Worm (Caenorhabditis elegans) whole organism, L4/young adult: Measurements from ENCODE around the gene hda-1.

ENCODE experiments used
- W03F9.2 ChIP-seq: fragments of 150-350 bp; optimal IDR thresholded peaks from 2 replicates; lab custom pipeline; 2014; ENCODE audit warnings: missing biosample characterization, missing genetic modification characterization
- him-1 ChIP-seq: sonication (generic microtip); optimal IDR thresholded peaks from 2 replicates; lab custom pipeline; 2016; ENCODE audit warnings: missing genotype, missing genetic modification reagents, missing genetic modification characterization, missing compliant biosample characterization

DNA sequence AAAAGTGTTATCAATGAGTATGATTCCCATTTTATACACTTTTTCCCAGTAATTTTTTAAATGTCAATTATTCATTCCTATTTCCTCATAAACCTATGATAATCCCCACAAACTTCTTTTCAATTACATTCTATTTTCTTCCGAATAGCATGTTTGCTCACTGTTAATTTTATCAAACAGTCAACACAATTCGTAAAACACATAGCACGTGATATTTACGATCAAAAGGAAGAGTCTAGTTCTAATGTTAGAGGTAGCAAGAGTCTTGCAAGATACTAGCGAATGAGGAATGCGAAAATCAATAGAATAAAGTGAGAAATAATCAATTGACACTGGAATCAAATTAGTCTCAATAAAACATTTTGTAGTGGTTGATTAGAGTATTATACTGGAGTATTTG is 14.2 kb downstream of the hda-1 start:
- TF ChIP-seq W03F9.2 (tag; lab: Kevin White, UChicago) = no peak
- TF ChIP-seq him-1 = no peak
